Worm (Caenorhabditis elegans) whole organism, L4/young adult: ENCODE results near the gene abcf-2.

Source experiments
- W03F9.2 ChIP-seq: fragments of 150-350 bp; optimal IDR thresholded peaks from 2 replicates; lab custom pipeline; 2014; ENCODE audit warnings: missing biosample characterization, missing genetic modification characterization
- dao-5 ChIP-seq: sonication (generic microtip); optimal IDR thresholded peaks from 2 replicates; lab custom pipeline; 2016; ENCODE audit warnings: missing genotype, missing genetic modification characterization, moderate library complexity, missing compliant biosample characterization
- him-1 ChIP-seq: sonication (generic microtip); optimal IDR thresholded peaks from 2 replicates; lab custom pipeline; 2016; ENCODE audit warnings: missing genotype, missing genetic modification reagents, missing genetic modification characterization, missing compliant biosample characterization

DNA sequence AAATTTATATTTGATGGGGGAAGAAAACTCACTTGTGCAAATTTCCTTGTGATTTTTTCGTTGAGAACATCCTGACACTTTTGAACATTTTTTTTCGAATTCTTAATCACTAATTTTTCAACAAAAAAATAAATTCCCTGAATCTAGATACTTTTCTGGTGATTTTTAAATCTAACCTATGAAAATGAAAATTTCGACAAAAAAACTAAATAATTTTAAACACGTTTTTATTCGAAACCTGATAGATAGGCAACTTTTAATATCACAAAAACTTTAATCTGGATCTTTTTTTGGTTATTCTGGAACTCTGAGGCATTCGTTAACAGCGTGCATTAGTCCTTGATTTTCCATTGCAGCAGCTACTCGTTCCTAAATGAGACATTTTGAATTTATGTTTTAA, 25.2 kb downstream of the abcf-2 start, which contains the start of gene F45G2.9:
- TF ChIP-seq W03F9.2 (tag; lab: Kevin White, UChicago) (no peak), him-1 (tag; lab: Kevin White, UChicago) (no peak), dao-5 (tag; lab: Kevin White, UChicago) (no peak)
